Worm (Caenorhabditis elegans) whole organism, L3 larva: ENCODE data around the gene math-7.

Experiments
- ceh-82 ChIP-seq: fragments of 150-350 bp; optimal IDR thresholded peaks from 2 replicates; lab custom pipeline; 2014; ENCODE audit warnings: missing biosample characterization, missing genetic modification characterization
- ceh-9 ChIP-seq: sonication (generic microtip); optimal IDR thresholded peaks from 2 replicates; lab custom pipeline; 2018; ENCODE audit warnings: missing biosample characterization, missing genetic modification characterization
- mml-1 ChIP-seq: fragments of 150-350 bp; sonication (generic microtip); optimal IDR thresholded peaks from 3 replicates; lab custom pipeline; 2014; ENCODE audit warnings: missing biosample characterization, missing genetic modification characterization
- nhr-11 ChIP-seq: fragments of 150-350 bp; optimal IDR thresholded peaks from 2 replicates; lab custom pipeline; 2014; ENCODE audit warnings: missing biosample characterization, missing genetic modification characterization
- nhr-12 ChIP-seq: fragments of 150-350 bp; optimal IDR thresholded peaks from 2 replicates; lab custom pipeline; 2014; ENCODE audit warnings: missing biosample characterization, missing genetic modification characterization

DNA sequence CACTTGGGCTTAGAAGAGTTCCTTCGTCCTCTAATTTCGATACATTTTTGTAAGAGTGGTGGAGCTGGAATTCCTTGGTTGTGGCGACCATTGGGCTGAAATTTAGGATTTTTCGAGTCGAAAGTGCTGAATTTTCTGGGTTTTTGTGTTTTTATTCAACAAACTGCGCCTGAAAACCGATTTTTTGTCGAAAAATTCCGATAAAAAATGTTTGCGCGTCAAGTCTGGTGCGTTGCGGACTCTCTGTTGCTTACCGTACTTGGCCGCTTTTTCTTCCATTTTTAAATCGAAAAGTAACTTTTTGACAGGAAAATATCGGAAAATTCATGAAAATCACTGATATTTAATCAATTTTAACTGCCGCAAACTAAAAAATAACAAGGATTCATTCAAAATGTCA, 31.6 kb upstream of the math-7 start, which contains the start of gene bath-4:
- TF ChIP-seq ceh-82 (tag; lab: Kevin White, UChicago) (no peak), nhr-12 (tag; lab: Kevin White, UChicago) (no peak), mml-1 (tag; lab: Kevin White, UChicago) (no peak), ceh-9 (no peak), nhr-11 (tag; lab: Kevin White, UChicago) (no peak)
